Worm (Caenorhabditis elegans) whole organism, L3 larva: ENCODE data around the gene ZK666.11.

Experiments
- R02D3.7 ChIP-seq: fragments of 150-350 bp; optimal IDR thresholded peaks from 2 replicates; lab custom pipeline; 2014; ENCODE audit warnings: missing biosample characterization, missing genetic modification characterization
- ZK546.5 ChIP-seq: sonication (generic microtip); optimal IDR thresholded peaks from 2 replicates; lab custom pipeline; 2017; ENCODE audit warnings: missing biosample characterization, missing genetic modification characterization
- aly-2 ChIP-seq: fragments of 150-350 bp; optimal IDR thresholded peaks from 2 replicates; lab custom pipeline; 2014; ENCODE audit warnings: missing biosample characterization, missing genetic modification characterization
- ama-1 ChIP-seq: fragments of 150-350 bp; optimal IDR thresholded peaks from 2 replicates; lab custom pipeline; 2018
- ceh-16 ChIP-seq: sonication (generic microtip); optimal IDR thresholded peaks from 2 replicates; lab custom pipeline; 2017; ENCODE audit warnings: missing biosample characterization, missing genetic modification characterization
- ceh-82 ChIP-seq: fragments of 150-350 bp; optimal IDR thresholded peaks from 2 replicates; lab custom pipeline; 2014; ENCODE audit warnings: missing biosample characterization, missing genetic modification characterization
- ceh-9 ChIP-seq: sonication (generic microtip); optimal IDR thresholded peaks from 2 replicates; lab custom pipeline; 2018; ENCODE audit warnings: missing biosample characterization, missing genetic modification characterization
- daf-12 ChIP-seq: fragments of 150-350 bp; optimal IDR thresholded peaks from 2 replicates; lab custom pipeline; 2014; ENCODE audit warnings: missing biosample characterization, missing genetic modification reagents, missing genetic modification characterization
- egl-27 ChIP-seq: sonication (generic microtip); optimal IDR thresholded peaks from 4 replicates; lab custom pipeline; 2017; ENCODE audit warnings: missing biosample characterization, missing genetic modification reagents, missing genetic modification characterization
- egl-5 ChIP-seq: fragments of 150-350 bp; optimal IDR thresholded peaks from 2 replicates; lab custom pipeline; 2017; ENCODE audit warnings: missing biosample characterization, missing genetic modification reagents, missing genetic modification characterization, inconsistent platforms
- elt-1 ChIP-seq: fragments of 150-350 bp; optimal IDR thresholded peaks from 2 replicates; lab custom pipeline; 2014; ENCODE audit warnings: missing biosample characterization, missing genetic modification characterization
- elt-2 ChIP-seq: sonication (generic microtip); optimal IDR thresholded peaks from 2 replicates; lab custom pipeline; 2016; ENCODE audit warnings: missing genetic modification reagents, mild to moderate bottlenecking, missing genetic modification characterization, missing compliant biosample characterization
- elt-3 ChIP-seq, 3 experiments: fragments of 150-350 bp in 1 of 3; sonication (generic microtip) in 2 of 3; optimal IDR thresholded peaks; 2 replicates in 2 of 3; 4 replicates in 1 of 3; lab custom pipeline; 2014 to 2017; ENCODE audit warnings: missing biosample characterization in 3 of 3, missing genetic modification characterization in 3 of 3
- eor-1 ChIP-seq, 2 experiments: fragments of 150-350 bp; optimal IDR thresholded peaks; 2 replicates each; lab custom pipeline; 2014 to 2018; ENCODE audit warnings: missing biosample characterization in 2 of 2, missing genetic modification characterization in 2 of 2
- fkh-10 ChIP-seq: sonication (generic microtip); optimal IDR thresholded peaks from 2 replicates; lab custom pipeline; 2017; ENCODE audit warnings: missing biosample characterization, missing genetic modification reagents, missing genetic modification characterization
- fkh-2 ChIP-seq: fragments of 150-350 bp; optimal IDR thresholded peaks from 2 replicates; lab custom pipeline; 2014; ENCODE audit warnings: missing biosample characterization, missing genetic modification reagents, missing genetic modification characterization
- fos-1 ChIP-seq: fragments of 150-350 bp; optimal IDR thresholded peaks from 2 replicates; lab custom pipeline; 2014; ENCODE audit warnings: missing biosample characterization, missing genetic modification characterization
- hmg-11 ChIP-seq: sonication (generic microtip); optimal IDR thresholded peaks from 2 replicates; lab custom pipeline; 2016; ENCODE audit warnings: missing genetic modification characterization, missing compliant biosample characterization
- jun-1 ChIP-seq: fragments of 150-350 bp; optimal IDR thresholded peaks from 2 replicates; lab custom pipeline; 2014; ENCODE audit warnings: missing biosample characterization, missing genetic modification reagents, missing genetic modification characterization
- lin-15B ChIP-seq: fragments of 150-350 bp; optimal IDR thresholded peaks from 2 replicates; lab custom pipeline; 2014; ENCODE audit warnings: missing biosample characterization, missing genetic modification characterization
- lsy-12 ChIP-seq: sonication (generic microtip); optimal IDR thresholded peaks from 2 replicates; lab custom pipeline; 2016; ENCODE audit warnings: mild to moderate bottlenecking, missing genetic modification characterization, missing compliant biosample characterization
- mdl-1 ChIP-seq: fragments of 150-350 bp; optimal IDR thresholded peaks from 2 replicates; lab custom pipeline; 2014; ENCODE audit warnings: missing biosample characterization, missing genetic modification characterization
- mml-1 ChIP-seq: fragments of 150-350 bp; sonication (generic microtip); optimal IDR thresholded peaks from 3 replicates; lab custom pipeline; 2014; ENCODE audit warnings: missing biosample characterization, missing genetic modification characterization
- nfya-1 ChIP-seq: sonication (generic microtip); optimal IDR thresholded peaks from 2 replicates; lab custom pipeline; 2017; ENCODE audit warnings: missing genetic modification characterization, mild to moderate bottlenecking, missing compliant biosample characterization, antibody characterized with exemption, moderate library complexity; ENCODE audit not compliant: insufficient read depth
- nhr-11 ChIP-seq: fragments of 150-350 bp; optimal IDR thresholded peaks from 2 replicates; lab custom pipeline; 2014; ENCODE audit warnings: missing biosample characterization, missing genetic modification characterization
- nhr-12 ChIP-seq: fragments of 150-350 bp; optimal IDR thresholded peaks from 2 replicates; lab custom pipeline; 2014; ENCODE audit warnings: missing biosample characterization, missing genetic modification characterization
- nhr-23 ChIP-seq: fragments of 150-350 bp; optimal IDR thresholded peaks from 2 replicates; lab custom pipeline; 2014; ENCODE audit warnings: missing biosample characterization, missing genetic modification reagents, missing genetic modification characterization
- nhr-237 ChIP-seq: fragments of 150-350 bp; optimal IDR thresholded peaks from 2 replicates; lab custom pipeline; 2014; ENCODE audit warnings: missing biosample characterization, missing genetic modification characterization
- nhr-25 ChIP-seq: sonication (generic microtip); optimal IDR thresholded peaks from 2 replicates; lab custom pipeline; 2017; ENCODE audit warnings: missing biosample characterization, missing genetic modification characterization
- nhr-28 ChIP-seq: fragments of 150-350 bp; optimal IDR thresholded peaks from 2 replicates; lab custom pipeline; 2014; ENCODE audit warnings: missing biosample characterization, missing genetic modification characterization
- nhr-43 ChIP-seq: sonication (generic microtip); optimal IDR thresholded peaks from 2 replicates; lab custom pipeline; 2016; ENCODE audit warnings: mild to moderate bottlenecking, missing genetic modification characterization, missing compliant biosample characterization; ENCODE audit not compliant: poor library complexity, severe bottlenecking
- nhr-67 ChIP-seq: fragments of 150-350 bp; optimal IDR thresholded peaks from 2 replicates; lab custom pipeline; 2014; ENCODE audit warnings: missing biosample characterization, missing genetic modification characterization
- nhr-76 ChIP-seq: fragments of 150-350 bp; sonication (generic microtip); optimal IDR thresholded peaks from 5 replicates; lab custom pipeline; 2014; ENCODE audit warnings: missing biosample characterization, missing genetic modification characterization
- nhr-77 ChIP-seq: fragments of 150-350 bp; optimal IDR thresholded peaks from 2 replicates; lab custom pipeline; 2014; ENCODE audit warnings: missing biosample characterization, missing genetic modification characterization
- pha-4 ChIP-seq: fragments of 150-350 bp; optimal IDR thresholded peaks from 2 replicates; lab custom pipeline; 2014; ENCODE audit warnings: missing biosample characterization, missing genetic modification reagents, missing genetic modification characterization
- pqm-1 ChIP-seq: fragments of 150-350 bp; optimal IDR thresholded peaks from 2 replicates; lab custom pipeline; 2017; ENCODE audit warnings: missing biosample characterization, missing genetic modification characterization, inconsistent platforms
- sea-2 ChIP-seq: fragments of 150-350 bp; sonication (generic microtip); optimal IDR thresholded peaks from 4 replicates; lab custom pipeline; 2014; ENCODE audit warnings: missing biosample characterization, missing genetic modification reagents, missing genetic modification characterization
- snpc-4 ChIP-seq: fragments of 150-350 bp; optimal IDR thresholded peaks from 2 replicates; lab custom pipeline; 2014; ENCODE audit warnings: missing biosample characterization, missing genetic modification characterization
- tbx-2 ChIP-seq: sonication (generic microtip); optimal IDR thresholded peaks from 2 replicates; lab custom pipeline; 2016; ENCODE audit warnings: mild to moderate bottlenecking, missing genetic modification characterization, missing compliant biosample characterization
- ztf-11 ChIP-seq: fragments of 150-350 bp; optimal IDR thresholded peaks from 2 replicates; lab custom pipeline; 2014; ENCODE audit warnings: missing biosample characterization, missing genetic modification characterization

Gene ZK666.11

ce11 chrII:10444971-10445707 lies 37.2 kb upstream of the ZK666.11 start:
- no peak for TF ChIP-seq nhr-43 (tag; lab: Kevin White, UChicago)
- peak; percentile 83 for TF ChIP-seq pha-4 (tag; lab: Kevin White, UChicago)
- TF ChIP-seq ztf-11, result no peak
- no peak for TF ChIP-seq egl-27 (tag; lab: Kevin White, UChicago)
- TF ChIP-seq egl-5 (tag; lab: Kevin White, UChicago), result peak; percentile 14
- no peak for TF ChIP-seq hmg-11
- TF ChIP-seq ama-1 (lab: Kevin White, UChicago), result no peak
- TF ChIP-seq ceh-16, result no peak
- TF ChIP-seq lin-15B (tag; lab: Kevin White, UChicago), result peak; percentile 1
- TF ChIP-seq mml-1 (tag; lab: Kevin White, UChicago), result no peak
- no peak for TF ChIP-seq nhr-25 (tag; lab: Kevin White, UChicago)
- no peak for TF ChIP-seq nhr-77 (tag; lab: Kevin White, UChicago)
- no peak for TF ChIP-seq mdl-1 (tag; lab: Kevin White, UChicago)
- no peak for TF ChIP-seq fos-1 (tag; lab: Kevin White, UChicago)
- TF ChIP-seq fkh-10 (GFP tag; lab: Kevin White, UChicago), result no peak
- no peak for TF ChIP-seq ceh-9 (tag; lab: Kevin White, UChicago)
- no peak for TF ChIP-seq aly-2 (tag; lab: Kevin White, UChicago)
- no peak for TF ChIP-seq nhr-28
- TF ChIP-seq R02D3.7 (tag; lab: Kevin White, UChicago), result no peak
- no peak for TF ChIP-seq jun-1 (tag; lab: Kevin White, UChicago)
- TF ChIP-seq lsy-12 (tag; lab: Kevin White, UChicago), result no peak
- no peak for TF ChIP-seq nfya-1 (tag; lab: Kevin White, UChicago)
- TF ChIP-seq nhr-67 (tag; lab: Kevin White, UChicago), result no peak
- TF ChIP-seq elt-1 (tag; lab: Kevin White, UChicago), result no peak
- TF ChIP-seq sea-2 (GFP tag; lab: Kevin White, UChicago), result no peak
- no peak for TF ChIP-seq tbx-2 (tag; lab: Kevin White, UChicago)
- TF ChIP-seq elt-3 (tag; optimal IDR thresholded peaks at IDR 0.05; lab: Kevin White, UChicago), result no peak
- TF ChIP-seq, all 47 proteins: peak for 3

- TF ChIP-seq daf-12 (tag; lab: Kevin White, UChicago), result no peak
- no peak for TF ChIP-seq pqm-1 (tag; lab: Kevin White, UChicago)
- no peak for TF ChIP-seq egl-5 (tag; lab: Kevin White, UChicago)
- no peak for TF ChIP-seq pha-4 (tag; lab: Kevin White, UChicago)
- TF ChIP-seq nhr-23, result no peak
- TF ChIP-seq snpc-4, result no peak
- TF ChIP-seq nfya-1 (tag; lab: Kevin White, UChicago), result peak; percentile 25
- peak; percentile 27 for TF ChIP-seq nhr-25 (tag; lab: Kevin White, UChicago)
- peak; percentile 1 for TF ChIP-seq fkh-10 (GFP tag; lab: Kevin White, UChicago)
- no peak for TF ChIP-seq nhr-11 (tag; lab: Kevin White, UChicago)
- TF ChIP-seq ZK546.5 (tag; lab: Kevin White, UChicago), result no peak
- no peak for TF ChIP-seq eor-1 (tag; optimal IDR thresholded peaks at IDR 0.05; lab: Kevin White, UChicago)
- no peak for TF ChIP-seq nhr-28
- TF ChIP-seq nhr-76 (tag; lab: Kevin White, UChicago), result no peak
- no peak for TF ChIP-seq R02D3.7 (tag; lab: Kevin White, UChicago)
- no peak for TF ChIP-seq egl-27 (tag; lab: Kevin White, UChicago)
- no peak for TF ChIP-seq nhr-12 (tag; lab: Kevin White, UChicago)
- TF ChIP-seq elt-1 (tag; lab: Kevin White, UChicago), result no peak
- TF ChIP-seq ceh-82 (tag; lab: Kevin White, UChicago), result no peak
- TF ChIP-seq lsy-12 (tag; lab: Kevin White, UChicago), result no peak
- no peak for TF ChIP-seq tbx-2 (tag; lab: Kevin White, UChicago)
- no peak for TF ChIP-seq mdl-1 (tag; lab: Kevin White, UChicago)
- TF ChIP-seq ceh-16, result no peak
- no peak for TF ChIP-seq nhr-237
- TF ChIP-seq ama-1 (lab: Kevin White, UChicago), result peak; percentile 1
- peak; percentile 30 for TF ChIP-seq lin-15B (tag; lab: Kevin White, UChicago)
- no peak for TF ChIP-seq aly-2 (tag; lab: Kevin White, UChicago)
- no peak for TF ChIP-seq fkh-2 (tag; lab: Kevin White, UChicago)
- TF ChIP-seq elt-2 (tag; lab: Kevin White, UChicago), result no peak
- TF ChIP-seq nhr-77 (tag; lab: Kevin White, UChicago), result no peak
- TF ChIP-seq nhr-43 (tag; lab: Kevin White, UChicago), result no peak
Observed at ce11 chrII:10445738-10446137, 36.6 kb upstream of the ZK666.11 start.
